Worm (Caenorhabditis elegans): Measurements from ENCODE around the gene F59A2.5.

F59A2.5 gene

ce11 chrIII:3372278-3372677 lies 32.4 kb upstream of the F59A2.5 start:
- TF ChIP-seq unc-62 (GFP tag; optimal IDR thresholded peaks at IDR 0.05) (peak; percentile 55), cebp-1 (GFP tag; IDR thresholded peaks at IDR 0.05) (no peak), cebp-1 (tag; optimal IDR thresholded peaks at IDR 0.05) (peak; percentile 20), nhr-80 (tag; optimal IDR thresholded peaks at IDR 0.05) (peak; percentile 23), T07F8.4 (tag; optimal IDR thresholded peaks at IDR 0.05) (no peak)

- no peak for TF ChIP-seq D2030.7 (GFP tag; IDR thresholded peaks at IDR 0.05)
- no peak for TF ChIP-seq mxl-1 (tag; optimal IDR thresholded peaks at IDR 0.05)
- no peak for TF ChIP-seq F37B4.10 (GFP tag; IDR thresholded peaks at IDR 0.05)
- peak; percentile 70 for TF ChIP-seq atf-7 (tag; optimal IDR thresholded peaks at IDR 0.05)
- TF ChIP-seq sdz-38 (tag; optimal IDR thresholded peaks at IDR 0.05), result no peak
- TF ChIP-seq lag-1 (GFP tag; IDR thresholded peaks at IDR 0.05), result no peak
Observed at ce11 chrIII:3377134-3377533, 27.5 kb upstream of the F59A2.5 start.

ce11 chrIII:3377700-3378099 lies 27.0 kb upstream of the F59A2.5 start:
- no peak for TF ChIP-seq ztf-18 (tag; optimal IDR thresholded peaks at IDR 0.05)
- TF ChIP-seq gei-17 (GFP tag; optimal IDR thresholded peaks at IDR 0.05), result no peak
- TF ChIP-seq lsy-27 (tag; optimal IDR thresholded peaks at IDR 0.05; ENCODE audit: borderline replicate concordance, insufficient read depth), result no peak
- TF ChIP-seq ztf-26 (tag; optimal IDR thresholded peaks at IDR 0.05), result peak; percentile 54
- no peak for TF ChIP-seq hrde-1 (tag; optimal IDR thresholded peaks at IDR 0.05; ENCODE audit: borderline replicate concordance)
- no peak for TF ChIP-seq F49E8.2 (tag; optimal IDR thresholded peaks at IDR 0.05; ENCODE audit: insufficient read depth)
- no peak for TF ChIP-seq lin-54 (GFP tag; optimal IDR thresholded peaks at IDR 0.05)
- TF ChIP-seq bed-1 (GFP tag; IDR thresholded peaks at IDR 0.05), result no peak
- TF ChIP-seq unc-62 (GFP tag; optimal IDR thresholded peaks at IDR 0.05), result no peak
- TF ChIP-seq mcd-1 (GFP tag; IDR thresholded peaks at IDR 0.05), result no peak
- TF ChIP-seq F33H1.4 (GFP tag; IDR thresholded peaks at IDR 0.05), result no peak
- TF ChIP-seq egl-18 (GFP tag; IDR thresholded peaks at IDR 0.05), result no peak
- 0 out of 2 replicates have a peak, but pooled peaks have one; percentile 46 for TF ChIP-seq madf-3 (GFP tag; IDR thresholded peaks at IDR 0.05)
- TF ChIP-seq mel-28 (tag; optimal IDR thresholded peaks at IDR 0.05; ENCODE audit: borderline replicate concordance), result no peak
- TF ChIP-seq him-1 (tag; optimal IDR thresholded peaks at IDR 0.05), result no peak
- TF ChIP-seq bed-2 (GFP tag; IDR thresholded peaks at IDR 0.05), result no peak
- no peak for TF ChIP-seq ZK185.1 (tag; optimal IDR thresholded peaks at IDR 0.05; ENCODE audit: poor library complexity, severe bottlenecking)
- TF ChIP-seq D2030.7 (GFP tag; IDR thresholded peaks at IDR 0.05), result no peak
- TF ChIP-seq F52B5.7 (tag; optimal IDR thresholded peaks at IDR 0.05), result no peak
- peak; percentile 37 for TF ChIP-seq snpc-4 (GFP tag; optimal IDR thresholded peaks at IDR 0.05)
- TF ChIP-seq snpc-4 (tag; optimal IDR thresholded peaks at IDR 0.05), result peak; percentile 87 to 96 (median 92)
- TF ChIP-seq attf-6 (GFP tag; IDR thresholded peaks at IDR 0.05), result no peak
- peak; percentile 60; the same call in 1 of the 2 replicates for TF ChIP-seq lin-26 (GFP tag; IDR thresholded peaks at IDR 0.05)
- no peak for TF ChIP-seq ztf-25 (GFP tag; IDR thresholded peaks at IDR 0.05)
- TF ChIP-seq madf-10 (tag; optimal IDR thresholded peaks at IDR 0.05), result no peak
- TF ChIP-seq ztf-6 (GFP tag; IDR thresholded peaks at IDR 0.05), result no peak
- TF ChIP-seq B0035.1 (tag; optimal IDR thresholded peaks at IDR 0.05), result no peak
- no peak for TF ChIP-seq unc-130 (GFP tag; optimal IDR thresholded peaks at IDR 0.05)
- no peak for TF ChIP-seq die-1 (tag; optimal IDR thresholded peaks at IDR 0.05)
- TF ChIP-seq xnd-1 (tag; optimal IDR thresholded peaks at IDR 0.05), result no peak

All from whole organism, young adult.